Worm (Caenorhabditis elegans): ENCODE results near the gene Y72A10A.1.
A peak's percentile ranks its signal among the peaks of the same experiment; 100 is the strongest.

Gene Y72A10A.1

ce11 chrX:6097551-6097950, 40.6 kb downstream of the Y72A10A.1 start, which contains the start of gene C15H9.4 (continued):
- TF ChIP-seq R02D3.7 (tag; optimal IDR thresholded peaks at IDR 0.05), result no peak
- peak; percentile 19 for TF ChIP-seq nhr-6 (tag; optimal IDR thresholded peaks at IDR 0.05)
- no peak for TF ChIP-seq tra-1 (GFP tag; IDR thresholded peaks at IDR 0.05)
- no peak for TF ChIP-seq hlh-30 (tag; optimal IDR thresholded peaks at IDR 0.05; ENCODE audit: insufficient read depth)
- no peak for TF ChIP-seq madf-5 (GFP tag; IDR thresholded peaks at IDR 0.05)

- TF ChIP-seq sdz-12 (GFP tag; optimal IDR thresholded peaks at IDR 0.05), result no peak
- TF ChIP-seq ceh-62 (tag; optimal IDR thresholded peaks at IDR 0.05), result no peak
- TF ChIP-seq php-3 (GFP tag; IDR thresholded peaks at IDR 0.05), result no peak
- peak; percentile 33 for TF ChIP-seq nhr-28 (tag; optimal IDR thresholded peaks at IDR 0.05)
- TF ChIP-seq Y105C5A.15 (GFP tag; IDR thresholded peaks at IDR 0.05), result no peak
- no peak for TF ChIP-seq nhr-77 (tag; optimal IDR thresholded peaks at IDR 0.05)
- no peak for TF ChIP-seq zip-2 (tag; optimal IDR thresholded peaks at IDR 0.05)
- TF ChIP-seq nhr-10 (tag; optimal IDR thresholded peaks at IDR 0.05), result no peak
- no peak for TF ChIP-seq mxl-3 (GFP tag; optimal IDR thresholded peaks at IDR 0.05)
- no peak for TF ChIP-seq dmd-6 (GFP tag; IDR thresholded peaks at IDR 0.05)
- no peak for TF ChIP-seq daf-16 (GFP tag; optimal IDR thresholded peaks at IDR 0.05)
- TF ChIP-seq daf-16 (tag; optimal IDR thresholded peaks at IDR 0.05), result peak; percentile 93
- TF ChIP-seq fos-1 (tag; optimal IDR thresholded peaks at IDR 0.05), result no peak
- no peak for TF ChIP-seq mdl-1 (tag; optimal IDR thresholded peaks at IDR 0.05)
- TF ChIP-seq unc-130 (GFP tag; optimal IDR thresholded peaks at IDR 0.05), result no peak
- peak; percentile 38 for TF ChIP-seq pqm-1 (tag; optimal IDR thresholded peaks at IDR 0.05)
- TF ChIP-seq nhr-111 (GFP tag; optimal IDR thresholded peaks at IDR 0.05), result no peak
- peak; percentile 56 for TF ChIP-seq dve-1 (tag; optimal IDR thresholded peaks at IDR 0.05; ENCODE audit: insufficient read depth)
- TF ChIP-seq daf-12 (tag; optimal IDR thresholded peaks at IDR 0.05), result no peak
- no peak for TF ChIP-seq madf-9 (GFP tag; conservative IDR thresholded peaks at IDR 0.05)
- peak; percentile 43 for TF ChIP-seq aha-1 (tag)
- peak; percentile 48; the same call in 1 of the 2 replicates for TF ChIP-seq T26A8.4 (GFP tag; IDR thresholded peaks at IDR 0.05)
- no peak for TF ChIP-seq nhr-6 (tag; optimal IDR thresholded peaks at IDR 0.05)
- TF ChIP-seq tag-97 (GFP tag; IDR thresholded peaks at IDR 0.05), result no peak
- TF ChIP-seq hlh-11 (tag; optimal IDR thresholded peaks at IDR 0.05), result peak; percentile 47
- no peak for TF ChIP-seq hlh-30 (tag; optimal IDR thresholded peaks at IDR 0.05; ENCODE audit: insufficient read depth)
- TF ChIP-seq lin-38 (GFP tag; IDR thresholded peaks at IDR 0.05), result peak; percentile 49
- peak; percentile 12 for TF ChIP-seq mep-1 (tag; optimal IDR thresholded peaks at IDR 0.05)
- TF ChIP-seq lsy-2 (tag; optimal IDR thresholded peaks at IDR 0.05), result peak in 1 of 2 experiments; percentile 27
- no peak for TF ChIP-seq snpc-1.2 (GFP tag; IDR thresholded peaks at IDR 0.05)
Observed at ce11 chrX:6093046-6093445, 45.1 kb downstream of the Y72A10A.1 start, which contains the start of gene C15H9.5. C15H9.5 (plus strand) TSS chrX:6093300.

ce11 chrX:6092533-6092932, 45.6 kb downstream of the Y72A10A.1 start:
- no peak for TF ChIP-seq lin-15B (tag; optimal IDR thresholded peaks at IDR 0.05)

- TF ChIP-seq ces-1 (GFP tag; optimal IDR thresholded peaks at IDR 0.05) (no peak), hmg-1.1 (GFP tag; IDR thresholded peaks at IDR 0.05) (peak; percentile 98), egl-43 (GFP tag; IDR thresholded peaks at IDR 0.05) (peak; percentile 96), mdl-1 (tag; optimal IDR thresholded peaks at IDR 0.05) (peak in 1 of 2 experiments; percentile 87), zag-1 (tag; optimal IDR thresholded peaks at IDR 0.05) (peak; percentile 27), fos-1 (tag; optimal IDR thresholded peaks at IDR 0.05) (peak; percentile 29), ceh-32 (tag; optimal IDR thresholded peaks at IDR 0.05; ENCODE audit: poor library complexity) (peak; percentile 41), lin-29 (GFP tag; IDR thresholded peaks at IDR 0.05) (peak; percentile 83), T20F7.1 (GFP tag; optimal IDR thresholded peaks at IDR 0.05) (peak; percentile 90), ztf-7 (tag; optimal IDR thresholded peaks at IDR 0.05) (peak; percentile 65), spr-3 (GFP tag; optimal IDR thresholded peaks at IDR 0.05) (peak; percentile 85), mep-1 (tag; optimal IDR thresholded peaks at IDR 0.05) (peak; percentile 97), nhr-42 (GFP tag; IDR thresholded peaks at IDR 0.05) (peak; percentile 96), ZK546.5 (tag; optimal IDR thresholded peaks at IDR 0.05) (no peak), ztf-11 (tag; optimal IDR thresholded peaks at IDR 0.05) (no peak), ama-1 (optimal IDR thresholded peaks at IDR 0.05) (no peak), nhr-237 (tag; optimal IDR thresholded peaks at IDR 0.05) (peak; percentile 32), T26A8.4 (GFP tag; IDR thresholded peaks at IDR 0.05) (peak; percentile 95), tra-1 (GFP tag; IDR thresholded peaks at IDR 0.05) (peak; percentile 98), nhr-77 (tag; optimal IDR thresholded peaks at IDR 0.05) (peak; percentile 89), mxl-3 (GFP tag; optimal IDR thresholded peaks at IDR 0.05) (peak; percentile 95), daf-16 (GFP tag; optimal IDR thresholded peaks at IDR 0.05) (peak; percentile 69 to 91), daf-16 (tag; optimal IDR thresholded peaks at IDR 0.05) (peak; percentile 79)
Observed at ce11 chrX:6091967-6092366, 46.2 kb downstream of the Y72A10A.1 start, which contains the start of gene hsp-3. hsp-3 (minus strand) TSS chrX:6092124.
